Worm (Caenorhabditis elegans): ENCODE data around the gene srlf-11.

Gene srlf-11

ce11 chrIV:10896512-10896911, 10.7 kb upstream of the srlf-11 start, which contains the start of gene srlf-13:
TSS of gene srlf-13 (minus strand) at chrIV:10896612.
- TF ChIP-seq egl-27 (tag; optimal IDR thresholded peaks at IDR 0.05), result no peak
- no peak for TF ChIP-seq lin-15B (tag; optimal IDR thresholded peaks at IDR 0.05)
- no peak for TF ChIP-seq R02D3.7 (tag; optimal IDR thresholded peaks at IDR 0.05)
- no peak for TF ChIP-seq ama-1 (optimal IDR thresholded peaks at IDR 0.05)
- no peak for TF ChIP-seq nhr-23 (tag; optimal IDR thresholded peaks at IDR 0.05)
- no peak for TF ChIP-seq daf-12 (tag; optimal IDR thresholded peaks at IDR 0.05)
- no peak for TF ChIP-seq fkh-10 (GFP tag; optimal IDR thresholded peaks at IDR 0.05)
- TF ChIP-seq sea-2 (GFP tag; optimal IDR thresholded peaks at IDR 0.05), result no peak

- no peak for TF ChIP-seq nhr-237 (tag; optimal IDR thresholded peaks at IDR 0.05)
- TF ChIP-seq nhr-76 (tag; optimal IDR thresholded peaks at IDR 0.05), result no peak
- no peak for TF ChIP-seq tbx-2 (tag; optimal IDR thresholded peaks at IDR 0.05)
- no peak for TF ChIP-seq pqm-1 (tag; optimal IDR thresholded peaks at IDR 0.05)
- no peak for TF ChIP-seq nhr-23 (tag; optimal IDR thresholded peaks at IDR 0.05)
Observed at ce11 chrIV:10894255-10894654, 8.4 kb upstream of the srlf-11 start, which contains the start of gene srlf-14. TSS of gene srlf-14 (minus strand) at chrIV:10894355.

ce11 chrIV:10891993-10892392, 6.2 kb upstream of the srlf-11 start, which contains the start of gene srlf-12:
TSS of gene srlf-12 (minus strand) at chrIV:10892093.
- TF ChIP-seq fos-1 (tag; optimal IDR thresholded peaks at IDR 0.05) (no peak), ceh-28 (tag; optimal IDR thresholded peaks at IDR 0.05) (no peak), ZK546.5 (tag; optimal IDR thresholded peaks at IDR 0.05) (no peak), elt-2 (tag; optimal IDR thresholded peaks at IDR 0.05) (no peak), ceh-82 (tag; optimal IDR thresholded peaks at IDR 0.05) (no peak)

DNA sequence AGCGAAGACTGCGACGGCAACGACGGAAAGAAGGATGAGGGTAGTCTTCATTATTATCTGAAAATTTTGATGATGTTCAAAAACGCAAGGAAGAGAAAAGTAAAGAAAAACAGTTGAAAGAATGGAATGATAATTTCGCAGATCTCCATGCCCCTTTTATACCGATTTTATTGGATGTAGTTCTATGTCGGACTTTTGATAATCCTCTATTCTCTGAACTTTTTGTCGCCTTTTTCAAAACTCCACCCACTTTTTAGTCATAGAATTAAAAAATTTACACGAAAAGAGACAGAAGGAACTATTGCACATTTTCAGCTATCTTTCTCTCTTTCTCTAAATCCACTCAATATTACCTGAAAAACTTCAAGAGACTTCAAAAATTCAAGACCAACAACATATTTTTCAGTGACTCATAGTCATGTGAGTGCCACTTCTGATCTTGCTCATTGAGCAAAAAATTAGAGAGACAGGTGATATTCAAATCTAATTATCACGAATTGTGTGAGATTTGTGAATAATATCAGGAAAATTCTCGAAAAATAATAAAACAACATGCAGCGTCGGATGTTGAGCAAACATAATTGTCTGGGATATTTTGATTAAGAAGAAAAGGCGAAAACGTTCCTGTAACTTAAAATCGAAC, 4.1 kb upstream of the srlf-11 start, which contains the start of gene F13E9.15:
F13E9.15 (minus strand) TSS at position 51 of the 643 bp plus-strand sequence.
- TF ChIP-seq egl-5 (tag; optimal IDR thresholded peaks at IDR 0.05) (no peak), fkh-2 (tag; optimal IDR thresholded peaks at IDR 0.05) (no peak), zag-1 (tag; optimal IDR thresholded peaks at IDR 0.05) (no peak), nhr-77 (tag; optimal IDR thresholded peaks at IDR 0.05) (no peak), skn-1 (tag; optimal IDR thresholded peaks at IDR 0.05) (no peak), aly-2 (tag; optimal IDR thresholded peaks at IDR 0.05) (no peak), fos-1 (tag; optimal IDR thresholded peaks at IDR 0.05) (no peak), sea-2 (GFP tag; optimal IDR thresholded peaks at IDR 0.05) (no peak), nhr-28 (tag; optimal IDR thresholded peaks at IDR 0.05) (no peak), ceh-9 (tag; optimal IDR thresholded peaks at IDR 0.05) (no peak), ceh-28 (tag; optimal IDR thresholded peaks at IDR 0.05) (no peak), pha-4 (tag; optimal IDR thresholded peaks at IDR 0.05) (no peak), elt-2 (tag; optimal IDR thresholded peaks at IDR 0.05) (no peak), daf-12 (tag; optimal IDR thresholded peaks at IDR 0.05) (no peak)

ce11 chrIV:10887285-10887684, 1.5 kb upstream of the srlf-11 start, which contains the start of gene F13E9.16:
TSS of gene F13E9.16 (minus strand) at chrIV:10887385.
- TF ChIP-seq daf-12 (tag; optimal IDR thresholded peaks at IDR 0.05) (no peak), unc-62 (GFP tag; optimal IDR thresholded peaks at IDR 0.05) (no peak), elt-3 (tag; optimal IDR thresholded peaks at IDR 0.05) (no peak), egl-5 (tag; optimal IDR thresholded peaks at IDR 0.05) (no peak), skn-1 (tag; optimal IDR thresholded peaks at IDR 0.05) (no peak), egl-27 (tag; optimal IDR thresholded peaks at IDR 0.05) (no peak)

- TF ChIP-seq ama-1 (optimal IDR thresholded peaks at IDR 0.05), result no peak
- no peak for TF ChIP-seq fos-1 (tag; optimal IDR thresholded peaks at IDR 0.05)
- TF ChIP-seq pqm-1 (tag; optimal IDR thresholded peaks at IDR 0.05), result no peak
- no peak for TF ChIP-seq tbx-2 (tag; optimal IDR thresholded peaks at IDR 0.05)
- no peak for TF ChIP-seq sea-2 (GFP tag; optimal IDR thresholded peaks at IDR 0.05)
- TF ChIP-seq ceh-9 (tag; optimal IDR thresholded peaks at IDR 0.05), result no peak
- no peak for TF ChIP-seq snpc-4 (tag; optimal IDR thresholded peaks at IDR 0.05)
- TF ChIP-seq ztf-11 (tag; optimal IDR thresholded peaks at IDR 0.05), result no peak
- no peak for TF ChIP-seq nfya-1 (tag; optimal IDR thresholded peaks at IDR 0.05; ENCODE audit: insufficient read depth)
- no peak for TF ChIP-seq aly-2 (tag; optimal IDR thresholded peaks at IDR 0.05)
- no peak for TF ChIP-seq ztf-4 (tag; optimal IDR thresholded peaks at IDR 0.05)
- no peak for TF ChIP-seq nhr-11 (tag; optimal IDR thresholded peaks at IDR 0.05)
- TF ChIP-seq ZK546.5 (tag; optimal IDR thresholded peaks at IDR 0.05), result no peak
- TF ChIP-seq hmg-11 (tag; optimal IDR thresholded peaks at IDR 0.05), result no peak
- no peak for TF ChIP-seq fkh-10 (GFP tag; optimal IDR thresholded peaks at IDR 0.05)
- TF ChIP-seq lin-39 (tag; optimal IDR thresholded peaks at IDR 0.05), result no peak
- TF ChIP-seq egl-5 (tag; optimal IDR thresholded peaks at IDR 0.05), result no peak
- TF ChIP-seq ceh-16 (tag; optimal IDR thresholded peaks at IDR 0.05), result no peak
- TF ChIP-seq unc-62 (GFP tag; optimal IDR thresholded peaks at IDR 0.05), result no peak
- no peak for TF ChIP-seq nhr-43 (tag; optimal IDR thresholded peaks at IDR 0.05; ENCODE audit: poor library complexity, severe bottlenecking)
Observed at ce11 chrIV:10884263-10884662, 1.6 kb downstream of the srlf-11 start, which contains the start of gene F13E9.5. TSS of gene F13E9.5 (minus strand) at chrIV:10884363.
